Worm (Caenorhabditis elegans) whole organism, early embryonic: Measurements from ENCODE around the gene K11H12.9.
A peak's percentile ranks its signal among the peaks of the same experiment; 100 is the strongest.

ENCODE experiments used
- B0310.2 ChIP-seq: sonication (generic microtip); optimal IDR thresholded peaks from 2 replicates; lab custom pipeline; 2016; ENCODE audit warnings: mild to moderate bottlenecking, missing genetic modification characterization, missing compliant biosample characterization
- F13C5.2 ChIP-seq: sonication (generic microtip); optimal IDR thresholded peaks from 2 replicates; lab custom pipeline; 2017; ENCODE audit warnings: mild to moderate bottlenecking, missing genetic modification characterization, inconsistent platforms, missing compliant biosample characterization
- aly-1 ChIP-seq: sonication (generic microtip); optimal IDR thresholded peaks from 2 replicates; lab custom pipeline; 2016; ENCODE audit warnings: missing genetic modification characterization, missing compliant biosample characterization
- ama-1 ChIP-seq: fragments of 150-350 bp; optimal IDR thresholded peaks from 2 replicates; lab custom pipeline; 2014
- ceh-13 ChIP-seq: fragments of 200-800 bp; sonication (Bioruptor generic); optimal IDR thresholded peaks from 2 replicates; lab custom pipeline; 2018; ENCODE audit warnings: mild to moderate bottlenecking, missing genetic modification characterization, missing compliant biosample characterization
- ceh-36 ChIP-seq: sonication (generic microtip); optimal IDR thresholded peaks from 2 replicates; lab custom pipeline; 2016; ENCODE audit warnings: missing genetic modification characterization, inconsistent platforms, missing compliant biosample characterization
- ets-7 ChIP-seq: sonication (generic microtip); optimal IDR thresholded peaks from 2 replicates; lab custom pipeline; 2016; ENCODE audit warnings: missing genotype, missing genetic modification characterization, missing compliant biosample characterization
- flt-1 ChIP-seq: fragments of 200-800 bp; sonication (Bioruptor generic); IDR thresholded peaks from 2 replicates; pipeline ENCODE4 v1.3.6; 2022; ENCODE audit warnings: missing genetic modification characterization, missing compliant biosample characterization
- hmbx-1 ChIP-seq: sonication (generic microtip); optimal IDR thresholded peaks from 2 replicates; lab custom pipeline; 2016; ENCODE audit warnings: mild to moderate bottlenecking, missing genetic modification characterization, missing compliant biosample characterization
- hmg-4 ChIP-seq: fragments of 200-800 bp; sonication (Bioruptor generic); optimal IDR thresholded peaks from 2 replicates; lab custom pipeline; 2018; ENCODE audit warnings: mild to moderate bottlenecking, missing genetic modification characterization, missing compliant biosample characterization
- hnd-1 ChIP-seq: sonication (generic microtip); optimal IDR thresholded peaks from 2 replicates; lab custom pipeline; 2016; ENCODE audit warnings: missing genetic modification characterization, missing compliant biosample characterization
- pes-1 ChIP-seq: fragments of 200-800 bp; sonication (Bioruptor generic); IDR thresholded peaks from 2 replicates; pipeline ENCODE4 v1.3.6; 2022; ENCODE audit warnings: missing genetic modification reagents, missing genetic modification characterization, missing compliant biosample characterization
- scrt-1 ChIP-seq: fragments of 200-800 bp; sonication (Bioruptor generic); IDR thresholded peaks from 2 replicates; pipeline ENCODE4 v1.3.6; 2022; ENCODE audit warnings: missing genetic modification characterization, missing compliant biosample characterization
- sea-1 ChIP-seq: fragments of 200-800 bp; sonication (Bioruptor generic); conservative IDR thresholded peaks from 2 replicates; pipeline ENCODE4 v1.3.6; 2022; ENCODE audit warnings: missing genetic modification characterization, missing compliant biosample characterization
- tbx-11 ChIP-seq: fragments of 200-800 bp; sonication (Bioruptor generic); IDR thresholded peaks from 2 replicates; pipeline ENCODE4 v1.3.6; 2022; ENCODE audit warnings: missing genetic modification characterization, missing compliant biosample characterization
- tbx-37 ChIP-seq: fragments of 200-800 bp; sonication (Bioruptor generic); conservative IDR thresholded peaks from 2 replicates; pipeline ENCODE4 v1.3.6; 2022; ENCODE audit warnings: missing genetic modification reagents, missing genetic modification characterization, missing compliant biosample characterization
- tra-4 ChIP-seq: sonication (generic microtip); optimal IDR thresholded peaks from 2 replicates; lab custom pipeline; 2017; ENCODE audit warnings: missing genetic modification characterization, missing compliant biosample characterization

The K11H12.9 gene

ce11 chrIV:613155-613554, 36.3 kb upstream of the K11H12.9 start:
- TF ChIP-seq tbx-37: no peak
- no peak for TF ChIP-seq ama-1 (lab: Kevin White, UChicago)
- no peak for TF ChIP-seq hmbx-1
- TF ChIP-seq pes-1: no peak
- TF ChIP-seq sea-1 (GFP tag; lab: Robert Waterston, UW): no peak
- no peak for TF ChIP-seq ceh-36 (tag; lab: Kevin White, UChicago)

- no peak for TF ChIP-seq tra-4 (tag; lab: Kevin White, UChicago)
Measured at ce11 chrIV:615244-615643, 34.2 kb upstream of the K11H12.9 start, which contains the start of gene C18H7.1. Gene C18H7.1 (plus strand): TSS chrIV:615544.

- no peak for TF ChIP-seq tbx-11 (GFP tag; lab: Robert Waterston, UW)
- TF ChIP-seq hnd-1 (tag; lab: Kevin White, UChicago): no peak
- no peak for TF ChIP-seq ets-7
- TF ChIP-seq tbx-37: no peak
Measured at ce11 chrIV:619766-620165, 29.7 kb upstream of the K11H12.9 start.

- peak; percentile 61 for TF ChIP-seq hmg-4
- TF ChIP-seq pes-1: peak; percentile 89
- peak; percentile 85 for TF ChIP-seq scrt-1 (GFP tag; lab: Robert Waterston, UW)
- TF ChIP-seq flt-1 (GFP tag; lab: Robert Waterston, UW): peak; percentile 86
- TF ChIP-seq ama-1 (lab: Kevin White, UChicago): no peak
- TF ChIP-seq hmbx-1: peak; percentile 29
- TF ChIP-seq sea-1 (GFP tag; lab: Robert Waterston, UW): peak; percentile 86
- peak; percentile 47 for TF ChIP-seq ets-7
- peak; percentile 27 for TF ChIP-seq B0310.2 (tag; lab: Kevin White, UChicago)
- TF ChIP-seq tbx-37: peak; percentile 67
- peak; percentile 83 for TF ChIP-seq tbx-11 (GFP tag; lab: Robert Waterston, UW)
- TF ChIP-seq aly-1 (tag; lab: Kevin White, UChicago): peak; percentile 76
- TF ChIP-seq ceh-13 (GFP tag; lab: Kevin White, UChicago): peak; percentile 63
- peak; percentile 62 for TF ChIP-seq hnd-1 (tag; lab: Kevin White, UChicago)
- peak; percentile 61 for TF ChIP-seq tra-4 (tag; lab: Kevin White, UChicago)
- TF ChIP-seq ceh-36 (tag; lab: Kevin White, UChicago): peak; percentile 46
- TF ChIP-seq F13C5.2: peak; percentile 81
Measured at ce11 chrIV:620324-620723, 29.1 kb upstream of the K11H12.9 start.

ce11 chrIV:622989-623388, 26.5 kb upstream of the K11H12.9 start:
- no peak for TF ChIP-seq sea-1 (GFP tag; lab: Robert Waterston, UW)
- no peak for TF ChIP-seq tbx-37
- no peak for TF ChIP-seq ama-1 (lab: Kevin White, UChicago)
- TF ChIP-seq pes-1: no peak
- no peak for TF ChIP-seq scrt-1 (GFP tag; lab: Robert Waterston, UW)
- no peak for TF ChIP-seq aly-1 (tag; lab: Kevin White, UChicago)
- TF ChIP-seq hnd-1 (tag; lab: Kevin White, UChicago): no peak
- TF ChIP-seq B0310.2 (tag; lab: Kevin White, UChicago): no peak
- TF ChIP-seq hmg-4: no peak
- no peak for TF ChIP-seq ceh-13 (GFP tag; lab: Kevin White, UChicago)
- no peak for TF ChIP-seq ets-7
- no peak for TF ChIP-seq F13C5.2
- TF ChIP-seq tra-4 (tag; lab: Kevin White, UChicago): no peak
- no peak for TF ChIP-seq tbx-11 (GFP tag; lab: Robert Waterston, UW)
- TF ChIP-seq flt-1 (GFP tag; lab: Robert Waterston, UW): no peak
- no peak for TF ChIP-seq ceh-36 (tag; lab: Kevin White, UChicago)
- no peak for TF ChIP-seq hmbx-1

- TF ChIP-seq tra-4 (tag; lab: Kevin White, UChicago) (no peak), ama-1 (lab: Kevin White, UChicago) (no peak), sea-1 (GFP tag; lab: Robert Waterston, UW) (no peak), flt-1 (GFP tag; lab: Robert Waterston, UW) (no peak), hmg-4 (no peak)
Measured at ce11 chrIV:623876-624275, 25.6 kb upstream of the K11H12.9 start.

ce11 chrIV:625947-626548, 23.4 kb upstream of the K11H12.9 start:
- TF ChIP-seq hnd-1 (tag; lab: Kevin White, UChicago) (no peak), aly-1 (tag; lab: Kevin White, UChicago) (no peak), tbx-11 (GFP tag; lab: Robert Waterston, UW) (no peak), ama-1 (lab: Kevin White, UChicago) (no peak)

ce11 chrIV:627237-627636, 22.2 kb upstream of the K11H12.9 start, which contains the start of gene nhr-76:
Gene nhr-76 (plus strand): TSS chrIV:627537.
- no peak for TF ChIP-seq B0310.2 (tag; lab: Kevin White, UChicago)
- no peak for TF ChIP-seq tbx-37
- TF ChIP-seq hmbx-1: no peak
- no peak for TF ChIP-seq pes-1
- no peak for TF ChIP-seq tra-4 (tag; lab: Kevin White, UChicago)
- no peak for TF ChIP-seq ets-7
- no peak for TF ChIP-seq sea-1 (GFP tag; lab: Robert Waterston, UW)
- TF ChIP-seq ceh-36 (tag; lab: Kevin White, UChicago): no peak
- no peak for TF ChIP-seq ama-1 (lab: Kevin White, UChicago)
- TF ChIP-seq flt-1 (GFP tag; lab: Robert Waterston, UW): no peak
- TF ChIP-seq ceh-13 (GFP tag; lab: Kevin White, UChicago): no peak
- no peak for TF ChIP-seq hmg-4
